Fruit fly (Drosophila melanogaster) whole organism, embryonic: ENCODE results near the gene CG43229.

Experiments
- Ada2b ChIP-seq: fragments of 200-800 bp; sonication (Bioruptor generic); IDR thresholded peaks from 2 replicates; pipeline ENCODE4 v1.3.6; 2022; ENCODE audit warnings: missing biosample characterization, missing genetic modification characterization
- Awh ChIP-seq: fragments of 200-800 bp; sonication (Bioruptor generic); IDR thresholded peaks from 2 replicates; pipeline ENCODE4, ENCODE4 v1.3.6; 2022; ENCODE audit warnings: missing biosample characterization, missing genetic modification characterization
- B-H2 ChIP-seq: fragments of 200-800 bp; sonication (Bioruptor generic); optimal IDR thresholded peaks from 2 replicates; lab custom pipeline; 2018; ENCODE audit warnings: missing biosample characterization, mild to moderate bottlenecking, missing genetic modification characterization
- CG10321 ChIP-seq: fragments of 200-800 bp; sonication (Bioruptor generic); IDR thresholded peaks from 2 replicates; pipeline ENCODE4 v1.3.6; 2022; ENCODE audit warnings: missing biosample characterization, missing genetic modification characterization
- CG10431 ChIP-seq: fragments of 200-800 bp; sonication (Bioruptor generic); optimal IDR thresholded peaks from 3 replicates; lab custom pipeline; 2018; ENCODE audit warnings: missing biosample characterization, mild to moderate bottlenecking, missing genetic modification characterization
- CG11456 ChIP-seq: fragments of 200-800 bp; sonication (Bioruptor generic); IDR thresholded peaks from 3 replicates; pipeline ENCODE4 v1.3.6; 2022; ENCODE audit warnings: missing biosample characterization, missing genetic modification characterization
- CG11696 ChIP-seq: fragments of 200-800 bp; sonication (Bioruptor generic); IDR thresholded peaks from 2 replicates; pipeline ENCODE4 v1.3.6; 2022; ENCODE audit warnings: missing biosample characterization, missing genetic modification characterization
- CG12236 ChIP-seq: fragments of 200-800 bp; sonication (Bioruptor generic); optimal IDR thresholded peaks from 2 replicates; lab custom pipeline; 2016; ENCODE audit warnings: missing biosample characterization, missing genetic modification characterization
- CG14667 ChIP-seq: fragments of 200-800 bp; sonication (Bioruptor generic); IDR thresholded peaks from 2 replicates; pipeline ENCODE4 v1.3.6; 2022; ENCODE audit warnings: missing biosample characterization, missing genetic modification characterization
- CG15011 ChIP-seq: fragments of 200-800 bp; sonication (Bioruptor generic); optimal IDR thresholded peaks from 3 replicates; lab custom pipeline; 2018; ENCODE audit warnings: missing biosample characterization, mild to moderate bottlenecking, missing genetic modification characterization
- CG15269 ChIP-seq: fragments of 200-800 bp; sonication (Bioruptor generic); optimal IDR thresholded peaks from 2 replicates; lab custom pipeline; 2018; ENCODE audit warnings: missing biosample characterization, mild to moderate bottlenecking, missing genetic modification characterization, moderate library complexity
- CG17359 ChIP-seq: fragments of 200-800 bp; sonication (Bioruptor generic); optimal IDR thresholded peaks from 3 replicates; lab custom pipeline; 2018; ENCODE audit warnings: missing biosample characterization, mild to moderate bottlenecking, missing genetic modification characterization, moderate library complexity
- CG17568 ChIP-seq: fragments of 200-800 bp; sonication (Bioruptor generic); optimal IDR thresholded peaks from 2 replicates; lab custom pipeline; 2018; ENCODE audit warnings: missing biosample characterization, mild to moderate bottlenecking, missing genetic modification characterization, moderate library complexity
- CG1832 ChIP-seq: fragments of 200-800 bp; sonication (Bioruptor generic); optimal IDR thresholded peaks from 2 replicates; lab custom pipeline; 2017; ENCODE audit warnings: missing biosample characterization, mild to moderate bottlenecking, missing genetic modification characterization, inconsistent platforms
- CG3281 ChIP-seq: fragments of 200-800 bp; sonication (Bioruptor generic); optimal IDR thresholded peaks from 3 replicates; lab custom pipeline; 2017; ENCODE audit warnings: missing biosample characterization, mild to moderate bottlenecking, missing genetic modification characterization
- CG33213 ChIP-seq: fragments of 200-800 bp; sonication (Bioruptor generic); optimal IDR thresholded peaks from 3 replicates; lab custom pipeline; 2016; ENCODE audit warnings: missing biosample characterization, missing genetic modification characterization
- CG34422 ChIP-seq: fragments of 200-800 bp; sonication (Bioruptor generic); IDR thresholded peaks from 3 replicates; pipeline ENCODE4 v1.3.6; 2022; ENCODE audit warnings: missing biosample characterization, missing genetic modification characterization
- CG43689 ChIP-seq: fragments of 200-800 bp; sonication (Bioruptor generic); IDR thresholded peaks from 2 replicates; pipeline ENCODE4 v1.3.6; 2022; ENCODE audit warnings: missing biosample characterization, missing genetic modification characterization
- CG4617 ChIP-seq: fragments of 200-800 bp; sonication (Bioruptor generic); optimal IDR thresholded peaks from 3 replicates; lab custom pipeline; 2016; ENCODE audit warnings: missing biosample characterization, missing genetic modification characterization, borderline replicate concordance
- CG4820 ChIP-seq: fragments of 200-800 bp; sonication (Bioruptor generic); optimal IDR thresholded peaks from 3 replicates; lab custom pipeline; 2016; ENCODE audit warnings: missing biosample characterization, missing genetic modification characterization
- CG5245 ChIP-seq: fragments of 200-800 bp; sonication (Bioruptor generic); optimal IDR thresholded peaks from 3 replicates; lab custom pipeline; 2016; ENCODE audit warnings: missing biosample characterization, missing genetic modification characterization
- CG6175 ChIP-seq: fragments of 200-800 bp; sonication (Bioruptor generic); IDR thresholded peaks from 3 replicates; pipeline ENCODE4 v1.3.6; 2022; ENCODE audit warnings: missing biosample characterization, missing genetic modification characterization
- CG7372 ChIP-seq: fragments of 200-800 bp; sonication (Bioruptor generic); IDR thresholded peaks from 2 replicates; pipeline ENCODE4 v1.3.6; 2022; ENCODE audit warnings: missing biosample characterization, missing genetic modification characterization
- CG7839 ChIP-seq: fragments of 200-800 bp; sonication (Bioruptor generic); optimal IDR thresholded peaks from 3 replicates; lab custom pipeline; 2018; ENCODE audit warnings: missing biosample characterization, mild to moderate bottlenecking, missing genetic modification characterization, moderate library complexity
- CoRest ChIP-seq: fragments of 200-800 bp; sonication (Bioruptor generic); optimal IDR thresholded peaks from 3 replicates; lab custom pipeline; 2018; ENCODE audit warnings: missing biosample characterization, mild to moderate bottlenecking, missing genetic modification characterization, moderate library complexity
- Deaf1 ChIP-seq: fragments of 200-800 bp; optimal IDR thresholded peaks from 3 replicates; lab custom pipeline; 2019; ENCODE audit warnings: missing biosample characterization, mild to moderate bottlenecking, missing genetic modification characterization, moderate library complexity
- Ets65A ChIP-seq: fragments of 200-800 bp; sonication (Bioruptor generic); peaks from one replicate; lab custom pipeline; 2016; ENCODE audit warnings: missing biosample characterization, missing genetic modification characterization
- Hmr ChIP-seq: fragments of 200-800 bp; sonication (Bioruptor generic); optimal IDR thresholded peaks from 3 replicates; lab custom pipeline; 2017; ENCODE audit warnings: mild to moderate bottlenecking, missing biosample characterization, missing genetic modification reagents, missing genetic modification characterization
- Hr3 ChIP-seq: fragments of 200-800 bp; sonication (Bioruptor generic); optimal IDR thresholded peaks from 3 replicates; lab custom pipeline; 2016; ENCODE audit warnings: missing biosample characterization, missing genetic modification characterization
- NK7.1 ChIP-seq: fragments of 200-800 bp; sonication (Bioruptor generic); optimal IDR thresholded peaks from 3 replicates; lab custom pipeline; 2016; ENCODE audit warnings: missing biosample characterization, missing genetic modification characterization
- Ptx1 ChIP-seq: fragments of 200-800 bp; sonication (Bioruptor generic); IDR thresholded peaks from 2 replicates; pipeline ENCODE4 v1.3.6; 2022; ENCODE audit warnings: missing biosample characterization, missing genetic modification characterization
- ac ChIP-seq: fragments of 200-800 bp; sonication (Bioruptor generic); optimal IDR thresholded peaks from 3 replicates; lab custom pipeline; 2017; ENCODE audit warnings: missing biosample characterization, mild to moderate bottlenecking, missing genetic modification characterization
- amos ChIP-seq: fragments of 200-800 bp; sonication (Bioruptor generic); IDR thresholded peaks from 2 replicates; pipeline ENCODE4 v1.3.6; 2022; ENCODE audit warnings: missing biosample characterization, missing genetic modification characterization; ENCODE audit not compliant: partially characterized antibody
- az2 ChIP-seq: fragments of 200-800 bp; sonication (Bioruptor generic); optimal IDR thresholded peaks from 3 replicates; lab custom pipeline; 2016; ENCODE audit warnings: missing biosample characterization, missing genetic modification characterization
- ci ChIP-seq: fragments of 200-800 bp; sonication (Bioruptor generic); IDR thresholded peaks from 3 replicates; pipeline ENCODE4 v1.3.6; 2022; ENCODE audit warnings: missing biosample characterization, missing genetic modification characterization
- danr ChIP-seq: fragments of 200-800 bp; sonication (Bioruptor generic); IDR thresholded peaks from 2 replicates; pipeline ENCODE4 v1.3.6; 2022; ENCODE audit warnings: missing biosample characterization, missing genetic modification characterization
- dimm ChIP-seq: fragments of 200-800 bp; sonication (Bioruptor generic); IDR thresholded peaks from 2 replicates; pipeline ENCODE4 v1.3.6; 2022; ENCODE audit warnings: missing biosample characterization, missing genetic modification characterization
- emc ChIP-seq: fragments of 200-800 bp; sonication (Bioruptor generic); optimal IDR thresholded peaks from 2 replicates; lab custom pipeline; 2016; ENCODE audit warnings: missing biosample characterization, missing genetic modification characterization
- eve ChIP-seq, 2 experiments: fragments of >200 bp; optimal IDR thresholded peaks; 2 replicates each; lab custom pipeline; 2017; ENCODE audit warnings: missing biosample characterization in 2 of 2, missing genetic modification characterization in 2 of 2
- fru ChIP-seq: fragments of >200 bp; optimal IDR thresholded peaks from 2 replicates; lab custom pipeline; 2017
- ftz-f1 ChIP-seq: fragments of 200-800 bp; sonication (Bioruptor generic); optimal IDR thresholded peaks from 2 replicates; lab custom pipeline; 2016; ENCODE audit warnings: missing biosample characterization, missing genetic modification characterization
- kah ChIP-seq: fragments of 200-800 bp; sonication (Bioruptor generic); optimal IDR thresholded peaks from 2 replicates; lab custom pipeline; 2018; ENCODE audit warnings: missing biosample characterization, mild to moderate bottlenecking, missing genetic modification characterization
- klu ChIP-seq: fragments of 200-800 bp; sonication (Bioruptor generic); IDR thresholded peaks from 2 replicates; pipeline ENCODE4 v1.3.6; 2022; ENCODE audit warnings: missing biosample characterization, missing genetic modification characterization
- kni ChIP-seq: fragments of 200-800 bp; sonication (Bioruptor generic); optimal IDR thresholded peaks from 3 replicates; lab custom pipeline; 2017; ENCODE audit warnings: mild to moderate bottlenecking, missing biosample characterization, missing genetic modification reagents, missing genetic modification characterization
- lilli ChIP-seq: fragments of 200-800 bp; sonication (Bioruptor generic); optimal IDR thresholded peaks from 3 replicates; lab custom pipeline; 2016; ENCODE audit warnings: missing biosample characterization, missing genetic modification characterization
- pum ChIP-seq: fragments of 200-800 bp; sonication (Bioruptor generic); optimal IDR thresholded peaks from 2 replicates; lab custom pipeline; 2016; ENCODE audit warnings: missing biosample characterization, missing genetic modification characterization
- run ChIP-seq: fragments of 200-800 bp; sonication (Bioruptor generic); optimal IDR thresholded peaks from 3 replicates; lab custom pipeline; 2018; ENCODE audit warnings: missing biosample characterization, mild to moderate bottlenecking, missing genetic modification characterization
- sens ChIP-seq: fragments of 200-800 bp; sonication (Bioruptor generic); peaks from one replicate; lab custom pipeline; 2016; ENCODE audit warnings: missing biosample characterization, missing genetic modification characterization
- so ChIP-seq: fragments of 200-800 bp; sonication (Bioruptor generic); IDR thresholded peaks from 3 replicates; pipeline ENCODE4 v1.3.6; 2022; ENCODE audit warnings: missing biosample characterization, missing genetic modification characterization
- sr ChIP-seq: fragments of 200-800 bp; sonication (Bioruptor generic); IDR thresholded peaks from 3 replicates; pipeline ENCODE4 v1.3.6; 2022; ENCODE audit warnings: missing biosample characterization, missing genetic modification characterization
- toy ChIP-seq: fragments of 200-800 bp; sonication (Bioruptor generic); IDR thresholded peaks from 2 replicates; pipeline ENCODE4 v1.3.6; 2022; ENCODE audit warnings: missing biosample characterization, missing genetic modification characterization
- ttk ChIP-seq: fragments of 200-800 bp; sonication (Bioruptor generic); IDR thresholded peaks from 2 replicates; pipeline ENCODE4 v2.1.2; 2022; ENCODE audit warnings: missing biosample characterization, missing genetic modification characterization
- vfl ChIP-seq: fragments of 200-800 bp; sonication (Bioruptor generic); optimal IDR thresholded peaks from 2 replicates; lab custom pipeline; 2016; ENCODE audit warnings: missing biosample characterization, missing genetic modification characterization
- wor ChIP-seq: fragments of 200-800 bp; sonication (Bioruptor generic); IDR thresholded peaks from 2 replicates; pipeline ENCODE4 v1.3.6; 2022; ENCODE audit warnings: missing biosample characterization, missing genetic modification characterization

The CG43229 gene

dm6 chrX:18114770-18115169, 23.6 kb upstream of the CG43229 start:
- TF ChIP-seq CG6175 (GFP tag; lab: Robert Waterston, UW): no peak
- TF ChIP-seq CG10321: peak; percentile 71
- no peak for TF ChIP-seq CG34422
- TF ChIP-seq Deaf1 (tag; lab: Kevin White, UChicago): peak; percentile 20
- TF ChIP-seq Hr3: no peak
- TF ChIP-seq lilli (GFP tag; lab: Kevin White, UChicago): no peak
- no peak for TF ChIP-seq CG7839
- TF ChIP-seq ttk (GFP tag; lab: Robert Waterston, UW): no peak
- no peak for TF ChIP-seq klu (GFP tag; lab: Robert Waterston, UW)
- TF ChIP-seq CG17359 (tag; lab: Kevin White, UChicago): no peak
- TF ChIP-seq kah (GFP tag; lab: Kevin White, UChicago): no peak
- 0 out of 3 replicates have a peak, but pooled peaks have one; percentile 61 for TF ChIP-seq so (GFP tag; lab: Robert Waterston, UW)
- no peak for TF ChIP-seq CG10431 (GFP tag; lab: Kevin White, UChicago)
- no peak for TF ChIP-seq CG11456 (GFP tag; lab: Robert Waterston, UW)
- no peak for TF ChIP-seq emc (GFP tag; lab: Kevin White, UChicago)
- no peak for TF ChIP-seq CG43689 (GFP tag; lab: Robert Waterston, UW)
- no peak for TF ChIP-seq Hmr (GFP tag; lab: Kevin White, UChicago)
- TF ChIP-seq CG15011 (GFP tag; lab: Kevin White, UChicago): no peak
- TF ChIP-seq CG11696 (GFP tag; lab: Robert Waterston, UW): no peak
- TF ChIP-seq CG17568 (GFP tag; lab: Kevin White, UChicago): no peak
- TF ChIP-seq amos (GFP tag; lab: Robert Waterston, UW): no peak
- no peak for TF ChIP-seq pum (GFP tag; lab: Kevin White, UChicago)
- TF ChIP-seq Ptx1 (GFP tag; lab: Robert Waterston, UW): no peak
- TF ChIP-seq vfl (GFP tag; lab: Kevin White, UChicago): no peak
- TF ChIP-seq Ets65A (GFP tag; lab: Kevin White, UChicago): peak; percentile 57
- TF ChIP-seq dimm (GFP tag; lab: Robert Waterston, UW): no peak
- no peak for TF ChIP-seq ftz-f1 (GFP tag; lab: Kevin White, UChicago)
- TF ChIP-seq CG4617: no peak
- TF ChIP-seq B-H2 (GFP tag; lab: Kevin White, UChicago): no peak
- TF ChIP-seq wor (GFP tag; lab: Robert Waterston, UW): no peak
- no peak for TF ChIP-seq kni (GFP tag; lab: Kevin White, UChicago)
- TF ChIP-seq ci (GFP tag; lab: Robert Waterston, UW): 0 out of 3 replicates have a peak, but pooled peaks have one; percentile 19
- TF ChIP-seq CG4820 (GFP tag; lab: Kevin White, UChicago): no peak
- TF ChIP-seq NK7.1 (GFP tag; lab: Kevin White, UChicago): no peak
- TF ChIP-seq sr (GFP tag; lab: Robert Waterston, UW): peak; percentile 61; the same call in 2 of the 3 replicates
- TF ChIP-seq CG33213 (GFP tag; lab: Kevin White, UChicago): no peak
- no peak for TF ChIP-seq az2 (GFP tag; lab: Kevin White, UChicago)
- TF ChIP-seq CG5245: no peak
- no peak for TF ChIP-seq fru
- no peak for TF ChIP-seq Ada2b (GFP tag; lab: Robert Waterston, UW)
- TF ChIP-seq CG12236 (GFP tag; lab: Kevin White, UChicago): no peak
- no peak for TF ChIP-seq run
- no peak for TF ChIP-seq CG15269 (tag; lab: Kevin White, UChicago)
- TF ChIP-seq CG7372 (GFP tag; lab: Robert Waterston, UW): peak; percentile 91
- peak; percentile 5 for TF ChIP-seq sens (GFP tag; lab: Kevin White, UChicago)
- TF ChIP-seq ac: no peak
- TF ChIP-seq CoRest (tag; lab: Kevin White, UChicago): no peak
- no peak for TF ChIP-seq danr (GFP tag; lab: Robert Waterston, UW)
- TF ChIP-seq CG1832: no peak
- TF ChIP-seq eve (GFP tag; optimal IDR thresholded peaks at IDR 0.05; lab: Kevin White, UChicago): no peak
- TF ChIP-seq CG14667 (GFP tag; lab: Robert Waterston, UW): no peak
- TF ChIP-seq toy (GFP tag; lab: Robert Waterston, UW): no peak
- no peak for TF ChIP-seq Awh (GFP tag; lab: Robert Waterston, UW)
- TF ChIP-seq CG3281: no peak
